Worm (Caenorhabditis elegans) whole organism, midembryonic: ENCODE results near the gene F22B8.3.

Experiments used
- T22C8.4 ChIP-seq: fragments of 200-800 bp; sonication (Bioruptor generic); IDR thresholded peaks from 2 replicates; pipeline ENCODE4 v1.3.6; 2022; ENCODE audit warnings: missing genetic modification characterization, missing compliant biosample characterization
- cog-1 ChIP-seq: sonication (generic microtip); optimal IDR thresholded peaks from 2 replicates; lab custom pipeline; 2016; ENCODE audit warnings: missing genetic modification characterization, missing compliant biosample characterization
- flt-1 ChIP-seq: fragments of 200-800 bp; sonication (Bioruptor generic); IDR thresholded peaks from 2 replicates; pipeline ENCODE4 v1.3.6; 2022; ENCODE audit warnings: missing genetic modification characterization, missing compliant biosample characterization
- klf-2 ChIP-seq: fragments of 200-800 bp; sonication (Bioruptor generic); conservative IDR thresholded peaks from 2 replicates; pipeline ENCODE4 v1.3.6; 2022; ENCODE audit warnings: missing genetic modification reagents, missing genetic modification characterization, missing compliant biosample characterization
- med-1 ChIP-seq: sonication (generic microtip); optimal IDR thresholded peaks from 2 replicates; lab custom pipeline; 2017; ENCODE audit warnings: missing genetic modification characterization, mild to moderate bottlenecking, missing compliant biosample characterization, antibody characterized with exemption, missing genetic modification reagents; ENCODE audit not compliant: insufficient read depth
- ref-1 ChIP-seq: fragments of 200-800 bp; sonication (Bioruptor generic); conservative IDR thresholded peaks from 2 replicates; pipeline ENCODE4 v1.3.6; 2022; ENCODE audit warnings: missing genetic modification reagents, missing genetic modification characterization, missing compliant biosample characterization
- tab-1 ChIP-seq: fragments of 200-800 bp; sonication (Bioruptor generic); IDR thresholded peaks from 2 replicates; pipeline ENCODE4 v1.3.6; 2022; ENCODE audit warnings: missing genetic modification characterization, missing compliant biosample characterization
- ztf-23 ChIP-seq: fragments of 200-800 bp; sonication (Bioruptor generic); IDR thresholded peaks from 2 replicates; pipeline ENCODE4 v1.3.6; 2022; ENCODE audit warnings: missing genetic modification reagents, missing genetic modification characterization, missing compliant biosample characterization
- ztf-29 ChIP-seq: fragments of 200-800 bp; sonication (Bioruptor generic); IDR thresholded peaks from 2 replicates; pipeline ENCODE4 v1.3.6; 2022; ENCODE audit warnings: missing genetic modification reagents, missing genetic modification characterization, missing compliant biosample characterization

Gene F22B8.3

DNA sequence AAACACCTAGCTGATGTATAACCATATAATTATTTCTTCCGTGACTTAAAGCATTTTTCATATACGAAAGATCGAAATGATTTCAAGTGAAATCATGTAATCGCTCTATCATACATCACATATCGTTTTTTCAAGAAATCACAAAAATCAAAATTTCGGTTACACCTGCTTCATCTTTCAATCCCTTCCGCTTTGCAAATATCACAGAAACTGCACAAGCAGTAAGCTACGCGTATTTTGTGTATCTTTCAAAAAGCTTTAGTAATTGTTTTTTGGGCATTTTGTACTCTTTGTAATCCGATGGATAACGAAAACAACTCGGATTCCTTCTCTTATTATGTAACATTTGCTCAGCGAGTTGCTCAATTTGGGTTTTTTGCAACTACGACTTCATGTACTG, 24.6 kb downstream of the F22B8.3 start, which contains the start of gene str-25:
str-25 (plus strand) TSS at position 301 of the 400 bp plus-strand sequence.
- TF ChIP-seq tab-1 (GFP tag; lab: Robert Waterston, UW) (no peak), ztf-23 (GFP tag; lab: Robert Waterston, UW) (no peak), T22C8.4 (GFP tag; lab: Robert Waterston, UW) (no peak), klf-2 (GFP tag; lab: Robert Waterston, UW) (no peak), cog-1 (no peak), ztf-29 (no peak), ref-1 (GFP tag; lab: Robert Waterston, UW) (no peak)

- no peak for TF ChIP-seq ztf-29
These were observed 27.8 kb downstream of the F22B8.3 start, which contains the start of gene str-103 for ce11 chrV:16118601-16119000. TSS of gene str-103 (minus strand) at chrV:16118701.

DNA sequence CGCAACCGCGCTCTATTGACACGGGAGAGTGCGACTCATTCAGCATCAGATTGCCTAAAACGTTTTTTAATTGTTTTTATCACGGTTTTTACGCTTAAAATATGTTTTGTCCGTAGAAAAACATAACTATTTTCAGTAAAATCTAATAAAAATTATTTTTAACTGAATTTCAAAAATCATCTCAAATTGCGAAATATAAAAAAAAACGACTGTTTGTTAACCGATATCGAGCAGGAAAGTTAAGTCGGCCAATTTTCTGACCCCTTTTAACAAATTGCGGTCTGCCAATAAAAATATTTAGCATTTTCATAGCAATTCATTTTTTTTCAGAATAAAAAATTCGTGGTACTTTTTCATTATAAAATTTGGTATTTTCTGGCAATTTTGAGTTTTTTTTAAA, 29.7 kb downstream of the F22B8.3 start:
- TF ChIP-seq flt-1 (GFP tag; lab: Robert Waterston, UW) = no peak
- no peak for TF ChIP-seq med-1

ce11 chrV:16120922-16121321, 30.1 kb downstream of the F22B8.3 start, which contains the start of gene skr-3:
TSS of gene skr-3 (plus strand) at chrV:16121084.
- no peak for TF ChIP-seq klf-2 (GFP tag; lab: Robert Waterston, UW)
- TF ChIP-seq T22C8.4 (GFP tag; lab: Robert Waterston, UW) = no peak
- no peak for TF ChIP-seq ztf-23 (GFP tag; lab: Robert Waterston, UW)
- TF ChIP-seq med-1 = no peak
- TF ChIP-seq tab-1 (GFP tag; lab: Robert Waterston, UW) = no peak
- TF ChIP-seq flt-1 (GFP tag; lab: Robert Waterston, UW) = no peak
- no peak for TF ChIP-seq ztf-29
- TF ChIP-seq cog-1 = no peak

DNA sequence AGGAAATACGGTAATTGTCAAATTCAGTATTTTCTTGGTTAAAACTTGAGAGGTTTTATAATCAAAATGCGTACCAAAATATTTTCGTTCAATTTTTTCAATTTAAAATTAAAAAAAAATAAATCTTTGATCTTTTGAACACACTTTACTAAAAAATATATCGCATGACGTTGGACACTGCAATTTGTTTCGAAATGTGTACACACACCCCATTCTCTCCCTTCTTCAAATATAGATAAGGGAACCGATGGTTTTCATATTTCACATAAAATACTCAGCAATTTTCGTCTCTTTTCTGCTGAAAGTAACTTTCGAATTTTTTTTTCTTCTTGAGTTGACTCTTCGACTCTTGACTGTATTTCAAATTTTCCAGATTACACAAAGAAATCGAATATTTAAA, 30.7 kb downstream of the F22B8.3 start:
- TF ChIP-seq med-1 (no peak), ztf-29 (no peak), ztf-23 (GFP tag; lab: Robert Waterston, UW) (no peak), flt-1 (GFP tag; lab: Robert Waterston, UW) (no peak), ref-1 (GFP tag; lab: Robert Waterston, UW) (no peak), klf-2 (GFP tag; lab: Robert Waterston, UW) (no peak), T22C8.4 (GFP tag; lab: Robert Waterston, UW) (no peak), cog-1 (no peak), tab-1 (GFP tag; lab: Robert Waterston, UW) (no peak)

- TF ChIP-seq klf-2 (GFP tag; lab: Robert Waterston, UW) (no peak), tab-1 (GFP tag; lab: Robert Waterston, UW) (no peak), T22C8.4 (GFP tag; lab: Robert Waterston, UW) (no peak), ztf-23 (GFP tag; lab: Robert Waterston, UW) (no peak), ref-1 (GFP tag; lab: Robert Waterston, UW) (no peak), med-1 (no peak), cog-1 (no peak), ztf-29 (no peak), flt-1 (GFP tag; lab: Robert Waterston, UW) (no peak)
These were observed 34.0 kb downstream of the F22B8.3 start, which contains the start of gene nhr-111 for ce11 chrV:16124739-16125138. TSS of gene nhr-111 (minus strand) at chrV:16124839.

DNA sequence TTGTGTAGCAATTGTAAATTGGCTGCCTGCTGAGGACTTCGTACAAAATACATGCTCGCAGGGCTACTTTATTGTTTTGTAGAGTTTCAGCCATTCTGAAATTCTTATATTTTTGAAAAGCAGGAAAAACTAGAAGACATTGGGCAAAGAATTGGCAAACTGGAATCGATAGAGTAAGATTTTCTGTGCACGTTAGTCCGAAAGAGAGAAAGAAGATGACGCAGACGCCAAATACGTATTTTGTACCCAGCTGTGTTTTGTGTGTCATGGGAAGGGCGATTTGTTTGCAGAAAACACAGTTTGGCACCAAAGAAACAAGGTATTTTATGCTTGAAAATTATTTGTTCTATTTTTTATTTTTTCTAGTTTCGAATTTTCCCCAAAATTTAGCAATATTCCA, 36.6 kb downstream of the F22B8.3 start, which contains the start of gene fbxa-143:
fbxa-143 (minus strand) TSS at position 101 of the 400 bp plus-strand sequence.
- TF ChIP-seq klf-2 (GFP tag; lab: Robert Waterston, UW) (no peak), cog-1 (no peak), flt-1 (GFP tag; lab: Robert Waterston, UW) (no peak)

ce11 chrV:16129116-16129515, 38.3 kb downstream of the F22B8.3 start:
- no peak for TF ChIP-seq ref-1 (GFP tag; lab: Robert Waterston, UW)
- no peak for TF ChIP-seq klf-2 (GFP tag; lab: Robert Waterston, UW)
- no peak for TF ChIP-seq cog-1
- TF ChIP-seq ztf-29 = no peak
- TF ChIP-seq med-1 = no peak
- TF ChIP-seq tab-1 (GFP tag; lab: Robert Waterston, UW) = no peak
- no peak for TF ChIP-seq ztf-23 (GFP tag; lab: Robert Waterston, UW)
- TF ChIP-seq flt-1 (GFP tag; lab: Robert Waterston, UW) = no peak
- no peak for TF ChIP-seq T22C8.4 (GFP tag; lab: Robert Waterston, UW)

DNA sequence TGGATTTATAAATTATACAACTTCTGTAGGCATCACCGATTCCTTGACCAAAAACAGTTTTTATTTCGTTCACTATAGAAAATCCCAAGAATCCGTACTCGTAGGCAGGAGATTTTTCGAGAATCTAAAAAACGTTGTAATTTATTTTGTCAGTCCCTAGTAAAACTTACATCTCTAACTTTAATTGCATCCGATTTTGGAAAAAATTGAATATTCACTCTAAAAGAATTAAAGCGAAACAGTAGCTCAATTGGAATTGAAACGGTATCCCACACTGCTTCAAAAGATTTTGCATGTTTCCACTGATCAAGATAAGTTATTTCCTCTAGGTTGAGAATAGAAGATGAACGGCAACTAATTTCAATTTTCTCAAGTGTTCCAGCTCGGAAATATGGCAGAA, 40.5 kb downstream of the F22B8.3 start, which contains the start of gene fbxa-142:
fbxa-142 (minus strand) TSS at position 101 of the 400 bp plus-strand sequence.
- TF ChIP-seq ref-1 (GFP tag; lab: Robert Waterston, UW) (no peak), T22C8.4 (GFP tag; lab: Robert Waterston, UW) (no peak), ztf-23 (GFP tag; lab: Robert Waterston, UW) (no peak), med-1 (no peak)

- no peak for TF ChIP-seq T22C8.4 (GFP tag; lab: Robert Waterston, UW)
- TF ChIP-seq cog-1 = no peak
- TF ChIP-seq tab-1 (GFP tag; lab: Robert Waterston, UW) = no peak
- no peak for TF ChIP-seq ztf-29
- no peak for TF ChIP-seq med-1
- TF ChIP-seq klf-2 (GFP tag; lab: Robert Waterston, UW) = no peak
- no peak for TF ChIP-seq flt-1 (GFP tag; lab: Robert Waterston, UW)
- TF ChIP-seq ztf-23 (GFP tag; lab: Robert Waterston, UW) = no peak
- no peak for TF ChIP-seq ref-1 (GFP tag; lab: Robert Waterston, UW)
These were observed 41.4 kb downstream of the F22B8.3 start for ce11 chrV:16132215-16132614.

DNA sequence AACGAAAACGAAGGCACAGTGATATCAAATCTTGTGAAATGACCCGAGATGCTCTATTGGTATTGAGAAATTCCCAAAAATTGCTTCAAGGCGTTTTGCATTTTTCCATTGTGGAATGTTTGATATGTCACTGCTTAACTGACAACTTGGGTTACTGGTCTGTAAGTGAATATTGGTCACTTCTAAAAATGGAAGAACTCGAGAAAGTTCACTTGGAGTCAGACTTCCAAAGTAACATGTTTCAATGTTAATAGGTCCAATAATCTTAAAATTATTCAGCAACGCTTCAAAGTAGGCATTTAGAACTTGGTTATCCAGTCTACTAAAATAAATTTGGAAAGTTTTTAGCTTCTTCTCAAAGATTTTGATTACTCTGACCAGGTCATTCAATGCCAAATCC, 41.9 kb downstream of the F22B8.3 start, which contains the start of gene fbxa-144:
fbxa-144 (minus strand) TSS at position 101 of the 400 bp plus-strand sequence.
- TF ChIP-seq ref-1 (GFP tag; lab: Robert Waterston, UW) = no peak
- no peak for TF ChIP-seq klf-2 (GFP tag; lab: Robert Waterston, UW)
- no peak for TF ChIP-seq med-1
